Fruit fly (Drosophila melanogaster) whole organism, wandering third instar larva: ENCODE data around the gene CG11899.

Experiments used
- Dif ChIP-seq: fragments of 200-275, 200-300 bp; sonication (Bioruptor generic); optimal IDR thresholded peaks from 2 replicates; lab custom pipeline; 2018; ENCODE audit warnings: missing biosample characterization, missing genetic modification characterization; ENCODE audit not compliant: partially characterized antibody
- Sp1 ChIP-seq: fragments of 200-800 bp; sonication (Bioruptor generic); optimal IDR thresholded peaks from 3 replicates; lab custom pipeline; 2019; ENCODE audit warnings: missing biosample characterization, mild to moderate bottlenecking, missing genetic modification characterization, moderate library complexity
- Vsx2 ChIP-seq: fragments of 200-300, 225-300 bp; sonication (Bioruptor generic); optimal IDR thresholded peaks from 2 replicates; lab custom pipeline; 2018; ENCODE audit warnings: missing biosample characterization, missing genetic modification characterization; ENCODE audit not compliant: partially characterized antibody

DNA sequence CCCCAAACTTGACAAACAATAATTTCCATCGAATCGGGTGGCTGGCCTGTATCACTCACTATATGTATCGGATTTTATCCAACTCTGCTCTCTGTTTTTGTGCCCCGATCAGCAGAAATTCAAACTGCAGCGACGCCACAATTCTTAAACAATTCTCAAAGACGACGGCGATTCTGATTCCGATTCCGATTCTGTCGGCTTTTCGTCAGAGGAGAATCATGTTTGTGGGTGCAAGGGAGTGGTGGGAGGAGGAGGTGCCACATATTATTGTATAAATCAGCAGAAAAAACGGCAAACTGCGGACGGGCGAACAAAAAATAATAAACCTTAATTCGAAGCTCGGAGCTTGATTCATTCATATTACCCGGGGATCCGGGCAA lies 16.2 kb downstream of the CG11899 start:
- TF ChIP-seq Vsx2 (GFP tag; lab: Kevin White, UChicago) (no peak), Dif (GFP tag; lab: Kevin White, UChicago) (no peak), Sp1 (GFP tag; lab: Kevin White, UChicago) (no peak)
